Comparison of ENCODE assay signal across 4 worm cellular contexts in genomic region chrIII:351860-352456, ce11.
A peak's percentile ranks its signal among the peaks of the same experiment; 100 is the strongest.
TF ChIP-seq lines count a peak whose summit lies in the region.

No protein-coding gene starts in this region.

TF ChIP-seq in whole organism, L1 larva, 84 proteins besides CTCF, POLR2A, EP300 and RAD21 (continued from another document):
- TF ChIP-seq snu-23 (GFP tag; optimal IDR thresholded peaks at IDR 0.05; lab: Kevin White, UChicago): peak; percentile 8
- no peak for TF ChIP-seq nhr-11 (tag; optimal IDR thresholded peaks at IDR 0.05; lab: Kevin White, UChicago)
- TF ChIP-seq mep-1 (tag; optimal IDR thresholded peaks at IDR 0.05; lab: Kevin White, UChicago): peak; percentile 35
- no peak for TF ChIP-seq nhr-19 (GFP tag; conservative IDR thresholded peaks at IDR 0.05; lab: Robert Waterston, UW)
- no peak for TF ChIP-seq nhr-76 (tag; optimal IDR thresholded peaks at IDR 0.05; lab: Kevin White, UChicago)
- TF ChIP-seq blmp-1 (tag; optimal IDR thresholded peaks at IDR 0.05; lab: Kevin White, UChicago): peak; percentile 91
- peak; percentile 72 for TF ChIP-seq lin-14 (GFP tag; optimal IDR thresholded peaks at IDR 0.05; lab: Kevin White, UChicago)
- TF ChIP-seq vab-15 (tag; optimal IDR thresholded peaks at IDR 0.05; lab: Kevin White, UChicago): no peak
- peak; percentile 4 for TF ChIP-seq nhr-90 (tag; optimal IDR thresholded peaks at IDR 0.05; lab: Kevin White, UChicago; ENCODE audit: poor library complexity)
- TF ChIP-seq zip-4 (GFP tag; optimal IDR thresholded peaks at IDR 0.05; lab: Kevin White, UChicago): no peak
- TF ChIP-seq skn-1 (tag; optimal IDR thresholded peaks at IDR 0.05; lab: Kevin White, UChicago): no peak
- no peak for TF ChIP-seq irx-1 (tag; optimal IDR thresholded peaks at IDR 0.05; lab: Kevin White, UChicago)
- no peak for TF ChIP-seq C16A3.4 (tag; optimal IDR thresholded peaks at IDR 0.05; lab: Kevin White, UChicago)
- no peak for TF ChIP-seq unc-86 (tag; optimal IDR thresholded peaks at IDR 0.05; lab: Kevin White, UChicago)
- TF ChIP-seq nhr-12 (tag; optimal IDR thresholded peaks at IDR 0.05; lab: Kevin White, UChicago): no peak
- TF ChIP-seq ets-5 (GFP tag; IDR thresholded peaks at IDR 0.05; lab: Robert Waterston, UW): no peak
- peak; percentile 13 for TF ChIP-seq nhr-20 (tag; optimal IDR thresholded peaks at IDR 0.05; lab: Kevin White, UChicago)
- peak; percentile 64 for TF ChIP-seq fkh-8 (tag; optimal IDR thresholded peaks at IDR 0.05; lab: Kevin White, UChicago)
- peak; percentile 21 for TF ChIP-seq ztf-4 (tag; optimal IDR thresholded peaks at IDR 0.05; lab: Kevin White, UChicago)
- TF ChIP-seq tlp-1 (tag; optimal IDR thresholded peaks at IDR 0.05; lab: Kevin White, UChicago): no peak
- TF ChIP-seq fos-1 (tag; optimal IDR thresholded peaks at IDR 0.05; lab: Kevin White, UChicago): no peak
- no peak for TF ChIP-seq ces-1 (GFP tag; optimal IDR thresholded peaks at IDR 0.05; lab: Kevin White, UChicago)

TF ChIP-seq in whole organism, L2 larva, 48 proteins besides CTCF, POLR2A, EP300 and RAD21 (continued from another document):
- TF ChIP-seq unc-39 (tag; optimal IDR thresholded peaks at IDR 0.05; lab: Kevin White, UChicago): no peak
- peak; percentile 66 for TF ChIP-seq nhr-6 (tag; optimal IDR thresholded peaks at IDR 0.05; lab: Kevin White, UChicago)
- TF ChIP-seq ZK546.5 (tag; optimal IDR thresholded peaks at IDR 0.05; lab: Kevin White, UChicago): no peak
- no peak for TF ChIP-seq mab-5 (tag; optimal IDR thresholded peaks at IDR 0.05; lab: Kevin White, UChicago)
- no peak for TF ChIP-seq unc-55 (GFP tag; optimal IDR thresholded peaks at IDR 0.05; lab: Kevin White, UChicago)
- peak; percentile 18 for TF ChIP-seq lin-13 (GFP tag; optimal IDR thresholded peaks at IDR 0.05; lab: Kevin White, UChicago)
- no peak for TF ChIP-seq sma-3 (GFP tag; optimal IDR thresholded peaks at IDR 0.05; lab: Kevin White, UChicago)
- no peak for TF ChIP-seq sem-4 (tag; optimal IDR thresholded peaks at IDR 0.05; lab: Kevin White, UChicago)
- no peak for TF ChIP-seq elt-3 (tag; optimal IDR thresholded peaks at IDR 0.05; lab: Kevin White, UChicago)
- TF ChIP-seq alr-1 (tag; optimal IDR thresholded peaks at IDR 0.05; lab: Kevin White, UChicago): no peak
- TF ChIP-seq zag-1 (tag; optimal IDR thresholded peaks at IDR 0.05; lab: Kevin White, UChicago): no peak
- TF ChIP-seq dmd-4 (tag; optimal IDR thresholded peaks at IDR 0.05; lab: Kevin White, UChicago): no peak
- peak; percentile 12 for TF ChIP-seq fos-1 (tag; optimal IDR thresholded peaks at IDR 0.05; lab: Kevin White, UChicago)
- TF ChIP-seq gmeb-1 (tag; optimal IDR thresholded peaks at IDR 0.05; lab: Kevin White, UChicago): no peak
- no peak for TF ChIP-seq elt-1 (tag; optimal IDR thresholded peaks at IDR 0.05; lab: Kevin White, UChicago)
- TF ChIP-seq nhr-11 (tag; optimal IDR thresholded peaks at IDR 0.05; lab: Kevin White, UChicago): no peak
- TF ChIP-seq ama-1 (optimal IDR thresholded peaks at IDR 0.05; lab: Kevin White, UChicago): peak; percentile 40
- TF ChIP-seq aly-2 (tag; optimal IDR thresholded peaks at IDR 0.05; lab: Kevin White, UChicago): no peak
- TF ChIP-seq blmp-1 (tag; optimal IDR thresholded peaks at IDR 0.05; lab: Kevin White, UChicago; ENCODE audit: insufficient read depth): peak; percentile 79
- TF ChIP-seq nhr-10 (tag; optimal IDR thresholded peaks at IDR 0.05; lab: Kevin White, UChicago): no peak
- TF ChIP-seq lin-39 (tag; optimal IDR thresholded peaks at IDR 0.05; lab: Kevin White, UChicago): no peak
- peak; percentile 35 for TF ChIP-seq ceh-16 (tag; optimal IDR thresholded peaks at IDR 0.05; lab: Kevin White, UChicago)
- no peak for TF ChIP-seq unc-62 (GFP tag; optimal IDR thresholded peaks at IDR 0.05; lab: Kevin White, UChicago)
- TF ChIP-seq F13H6.1 (tag; optimal IDR thresholded peaks at IDR 0.05; lab: Kevin White, UChicago): no peak
- TF ChIP-seq mbf-1 (tag; optimal IDR thresholded peaks at IDR 0.05; lab: Kevin White, UChicago): no peak
- TF ChIP-seq C34F6.9 (tag; optimal IDR thresholded peaks at IDR 0.05; lab: Kevin White, UChicago): no peak
- TF ChIP-seq lin-11 (tag; optimal IDR thresholded peaks at IDR 0.05; lab: Kevin White, UChicago): no peak
- TF ChIP-seq ceh-82 (tag; optimal IDR thresholded peaks at IDR 0.05; lab: Kevin White, UChicago): no peak
- no peak for TF ChIP-seq peb-1 (tag; optimal IDR thresholded peaks at IDR 0.05; lab: Kevin White, UChicago)
- TF ChIP-seq nhr-237 (tag; optimal IDR thresholded peaks at IDR 0.05; lab: Kevin White, UChicago): no peak
- no peak for TF ChIP-seq egl-27 (tag; optimal IDR thresholded peaks at IDR 0.05; lab: Kevin White, UChicago)
- TF ChIP-seq ztf-11 (tag; optimal IDR thresholded peaks at IDR 0.05; lab: Kevin White, UChicago): no peak
- TF ChIP-seq nhr-25 (tag; optimal IDR thresholded peaks at IDR 0.05; lab: Kevin White, UChicago): peak; percentile 86

TF ChIP-seq in whole organism, L3 larva, 47 proteins besides CTCF, POLR2A, EP300 and RAD21 (continued from another document):
- TF ChIP-seq nfya-1 (tag; optimal IDR thresholded peaks at IDR 0.05; lab: Kevin White, UChicago; ENCODE audit: insufficient read depth): peak; percentile 28

TF ChIP-seq in whole organism, L4 larva, 104 proteins besides CTCF, POLR2A, EP300 and RAD21 (continued from another document):
- TF ChIP-seq egl-43 (GFP tag; IDR thresholded peaks at IDR 0.05; lab: Robert Waterston, UW) (no peak), gei-8 (GFP tag; optimal IDR thresholded peaks at IDR 0.05; lab: Kevin White, UChicago) (no peak), mxl-2 (GFP tag; conservative IDR thresholded peaks at IDR 0.05; lab: Robert Waterston, UW) (no peak), hlh-11 (tag; optimal IDR thresholded peaks at IDR 0.05; lab: Kevin White, UChicago) (peak; percentile 31), ama-1 (optimal IDR thresholded peaks at IDR 0.05; lab: Kevin White, UChicago) (no peak), lim-7 (GFP tag; IDR thresholded peaks at IDR 0.05; lab: Robert Waterston, UW) (no peak), mxl-3 (GFP tag; optimal IDR thresholded peaks at IDR 0.05; lab: Kevin White, UChicago) (no peak), rbr-2 (tag; optimal IDR thresholded peaks at IDR 0.05; lab: Kevin White, UChicago) (no peak), saeg-2 (GFP tag; IDR thresholded peaks at IDR 0.05; lab: Robert Waterston, UW) (no peak), zip-11 (GFP tag; IDR thresholded peaks at IDR 0.05; lab: Robert Waterston, UW) (no peak), mdt-29 (GFP tag; IDR thresholded peaks at IDR 0.05; lab: Robert Waterston, UW) (no peak), lin-1 (GFP tag; IDR thresholded peaks at IDR 0.05; lab: Robert Waterston, UW) (no peak), daf-19 (GFP tag; conservative IDR thresholded peaks at IDR 0.05; lab: Robert Waterston, UW) (no peak), dve-1 (tag; optimal IDR thresholded peaks at IDR 0.05; lab: Kevin White, UChicago; ENCODE audit: insufficient read depth) (peak; percentile 11), unc-62 (GFP tag; optimal IDR thresholded peaks at IDR 0.05 in 1 of 2; lab: Kevin White, UChicago) (peak in 1 of 2 experiments; percentile 70), unc-62 (tag; optimal IDR thresholded peaks at IDR 0.05; lab: Kevin White, UChicago) (no peak), nhr-25 (tag; optimal IDR thresholded peaks at IDR 0.05; lab: Kevin White, UChicago; ENCODE audit: borderline replicate concordance, insufficient read depth) (no peak), set-16 (GFP tag; IDR thresholded peaks at IDR 0.05; lab: Robert Waterston, UW) (peak; percentile 50; the same call in 1 of the 2 replicates)
